Worm (Caenorhabditis elegans): ENCODE measurements around the gene pfn-2.

Gene pfn-2

DNA sequence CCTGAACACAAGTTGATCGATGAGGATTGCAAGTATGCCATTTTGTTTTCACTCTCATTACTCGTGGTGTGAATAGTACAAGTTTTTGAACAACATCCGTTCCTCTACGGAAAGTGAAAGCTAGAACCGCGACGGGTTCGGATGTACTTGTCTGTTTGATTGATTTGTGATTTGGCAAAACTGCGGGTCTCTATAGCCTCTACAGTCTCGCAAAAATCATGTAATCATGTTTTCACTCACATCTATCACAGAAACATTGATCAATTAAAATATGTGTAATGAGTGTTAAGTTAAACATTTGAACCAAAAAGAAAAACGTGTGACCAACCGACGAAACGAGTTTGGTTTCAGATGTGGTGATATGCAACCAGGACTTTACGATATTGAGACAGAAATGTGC is 14.5 kb downstream of the pfn-2 start:
- TF ChIP-seq pha-4 (tag; optimal IDR thresholded peaks at IDR 0.05) (no peak), nhr-43 (tag; optimal IDR thresholded peaks at IDR 0.05; ENCODE audit: poor library complexity, severe bottlenecking) (peak; percentile 36), nhr-25 (tag; optimal IDR thresholded peaks at IDR 0.05) (peak; percentile 90), unc-62 (GFP tag; optimal IDR thresholded peaks at IDR 0.05) (peak; percentile 88), elt-3 (tag; optimal IDR thresholded peaks at IDR 0.05) (peak in 1 of 3 experiments; percentile 62)

DNA sequence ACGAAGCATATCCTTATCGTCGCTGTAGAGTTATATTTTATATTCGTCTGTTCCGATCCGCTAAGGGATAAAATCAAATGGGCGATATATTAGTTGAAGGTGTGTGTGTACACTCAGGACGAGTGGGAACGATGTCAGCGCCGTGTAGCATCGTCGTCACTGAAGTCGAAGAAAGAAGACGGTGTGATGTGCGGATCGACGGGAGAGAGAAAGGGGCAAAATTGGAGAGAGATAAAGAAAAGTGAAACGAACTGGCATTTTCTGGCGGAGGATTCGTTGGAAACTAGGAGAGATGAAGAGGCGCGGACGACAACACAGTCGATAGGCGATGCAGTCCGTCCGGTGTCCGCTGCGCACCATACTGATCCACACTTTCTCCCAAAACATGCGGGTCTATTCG is 15.9 kb downstream of the pfn-2 start, which contains the start of gene C26B9.3:
Gene C26B9.3 (plus strand): TSS at position 343 of the 400 bp plus-strand sequence.
- peak; percentile 18 for TF ChIP-seq hmg-11 (tag; optimal IDR thresholded peaks at IDR 0.05)
- TF ChIP-seq nhr-23 (tag; optimal IDR thresholded peaks at IDR 0.05) = peak; percentile 51
- TF ChIP-seq nhr-43 (tag; optimal IDR thresholded peaks at IDR 0.05; ENCODE audit: poor library complexity, severe bottlenecking) = no peak
- TF ChIP-seq nhr-237 (tag; optimal IDR thresholded peaks at IDR 0.05) = no peak
- no peak for TF ChIP-seq lsy-12 (tag; optimal IDR thresholded peaks at IDR 0.05)
- TF ChIP-seq nhr-25 (tag; optimal IDR thresholded peaks at IDR 0.05) = peak; percentile 40

DNA sequence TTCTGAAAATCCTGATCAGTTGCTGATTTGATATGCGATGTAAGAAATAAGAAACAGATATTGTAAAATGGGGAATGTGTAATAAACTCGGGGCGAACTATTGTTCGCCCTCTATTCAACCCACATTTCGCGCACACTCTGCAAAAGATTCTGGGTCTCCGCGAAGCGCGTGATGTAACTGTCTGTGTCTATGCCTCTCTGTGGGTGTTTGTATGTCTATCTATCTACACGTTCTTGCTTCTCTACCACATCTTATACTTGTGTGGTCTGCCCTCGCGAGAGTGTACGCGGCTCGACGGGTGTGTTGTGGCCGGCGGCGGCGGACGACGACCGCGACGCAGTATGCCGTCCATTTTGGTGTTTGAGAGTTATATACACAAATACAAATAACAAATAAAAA is 17.4 kb downstream of the pfn-2 start:
- peak; percentile 33 for TF ChIP-seq ceh-28 (tag; optimal IDR thresholded peaks at IDR 0.05)
- TF ChIP-seq nfya-1 (tag; optimal IDR thresholded peaks at IDR 0.05; ENCODE audit: insufficient read depth) = peak; percentile 84
- peak; percentile 30 for TF ChIP-seq lsy-12 (tag; optimal IDR thresholded peaks at IDR 0.05)
- peak; percentile 71 for TF ChIP-seq pha-4 (tag; optimal IDR thresholded peaks at IDR 0.05)
- peak; percentile 52 for TF ChIP-seq pqm-1 (tag; optimal IDR thresholded peaks at IDR 0.05)
- peak; percentile 80 for TF ChIP-seq nhr-25 (tag; optimal IDR thresholded peaks at IDR 0.05)
- TF ChIP-seq mdl-1 (tag; optimal IDR thresholded peaks at IDR 0.05) = peak; percentile 6
- TF ChIP-seq tbx-2 (tag; optimal IDR thresholded peaks at IDR 0.05) = peak; percentile 4
- no peak for TF ChIP-seq nhr-77 (tag; optimal IDR thresholded peaks at IDR 0.05)
- no peak for TF ChIP-seq nhr-76 (tag; optimal IDR thresholded peaks at IDR 0.05)
- TF ChIP-seq nhr-23 (tag; optimal IDR thresholded peaks at IDR 0.05) = peak; percentile 75
- peak; percentile 68 for TF ChIP-seq jun-1 (tag; optimal IDR thresholded peaks at IDR 0.05)
- peak; percentile 41 for TF ChIP-seq egl-27 (tag; optimal IDR thresholded peaks at IDR 0.05)
- TF ChIP-seq mml-1 (tag; optimal IDR thresholded peaks at IDR 0.05) = no peak
- TF ChIP-seq elt-2 (tag; optimal IDR thresholded peaks at IDR 0.05) = peak; percentile 59
- TF ChIP-seq elt-1 (tag; optimal IDR thresholded peaks at IDR 0.05) = no peak
- TF ChIP-seq nhr-12 (tag; optimal IDR thresholded peaks at IDR 0.05) = no peak
- peak; percentile 29 for TF ChIP-seq lin-15B (tag; optimal IDR thresholded peaks at IDR 0.05)
- peak; percentile 56 for TF ChIP-seq hmg-11 (tag; optimal IDR thresholded peaks at IDR 0.05)
- peak; percentile 74 for TF ChIP-seq nhr-43 (tag; optimal IDR thresholded peaks at IDR 0.05; ENCODE audit: poor library complexity, severe bottlenecking)
- TF ChIP-seq snpc-4 (tag; optimal IDR thresholded peaks at IDR 0.05) = peak; percentile 59
- TF ChIP-seq lin-39 (tag; optimal IDR thresholded peaks at IDR 0.05) = peak; percentile 71
- no peak for TF ChIP-seq nhr-28 (tag; optimal IDR thresholded peaks at IDR 0.05)
- TF ChIP-seq ztf-11 (tag; optimal IDR thresholded peaks at IDR 0.05) = no peak

DNA sequence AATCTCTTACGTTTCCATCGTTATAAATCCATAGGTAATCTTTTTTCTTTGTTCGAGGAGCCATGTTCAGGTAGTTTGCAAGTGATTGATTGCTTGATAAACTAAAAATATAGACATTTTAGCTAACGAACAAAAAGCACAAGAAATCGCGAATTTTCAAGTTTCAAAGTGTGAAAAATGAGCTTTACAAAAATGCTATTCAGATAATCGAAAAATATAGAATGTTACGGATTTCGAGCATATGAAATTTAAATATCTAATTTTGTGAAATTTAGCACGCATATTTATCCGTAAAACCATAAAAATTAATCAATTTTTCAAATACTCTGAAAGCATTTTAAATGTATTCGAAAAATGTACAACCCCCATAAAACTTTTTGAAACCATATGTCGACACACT is 18.5 kb downstream of the pfn-2 start, which contains the start of gene C26B9.6:
Gene C26B9.6 (minus strand): TSS at position 101 of the 400 bp plus-strand sequence.
- TF ChIP-seq zag-1 (tag; optimal IDR thresholded peaks at IDR 0.05) (no peak), elt-1 (tag; optimal IDR thresholded peaks at IDR 0.05) (no peak), nhr-43 (tag; optimal IDR thresholded peaks at IDR 0.05; ENCODE audit: poor library complexity, severe bottlenecking) (no peak), ztf-11 (tag; optimal IDR thresholded peaks at IDR 0.05) (no peak), nhr-237 (tag; optimal IDR thresholded peaks at IDR 0.05) (no peak), ceh-28 (tag; optimal IDR thresholded peaks at IDR 0.05) (no peak), lin-39 (tag; optimal IDR thresholded peaks at IDR 0.05) (no peak)

DNA sequence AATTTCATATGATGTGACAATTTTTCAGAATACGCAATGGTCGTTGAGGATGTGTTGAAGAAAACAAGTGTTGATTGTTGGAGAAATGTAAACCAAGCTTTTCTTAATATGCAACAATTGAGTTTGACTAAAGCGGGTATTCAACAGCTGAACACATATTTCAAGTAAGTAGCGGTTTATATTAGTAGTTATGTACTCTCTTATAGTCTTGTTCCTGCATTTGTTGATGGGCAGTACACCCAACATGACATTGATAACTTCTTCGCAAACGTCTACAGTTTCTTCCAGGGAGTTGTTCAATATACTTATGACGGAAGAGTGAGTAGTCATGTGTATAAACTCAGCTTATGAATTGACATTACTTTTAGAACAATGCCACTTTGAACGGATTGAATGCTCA is 23.1 kb downstream of the pfn-2 start:
- TF ChIP-seq egl-27 (tag; optimal IDR thresholded peaks at IDR 0.05) = no peak
- no peak for TF ChIP-seq R02D3.7 (tag; optimal IDR thresholded peaks at IDR 0.05)
- no peak for TF ChIP-seq zag-1 (tag; optimal IDR thresholded peaks at IDR 0.05)
- TF ChIP-seq ceh-16 (tag; optimal IDR thresholded peaks at IDR 0.05) = no peak
- TF ChIP-seq pha-4 (tag; optimal IDR thresholded peaks at IDR 0.05) = no peak
- TF ChIP-seq fos-1 (tag; optimal IDR thresholded peaks at IDR 0.05) = no peak
- TF ChIP-seq jun-1 (tag; optimal IDR thresholded peaks at IDR 0.05) = no peak
- no peak for TF ChIP-seq nhr-43 (tag; optimal IDR thresholded peaks at IDR 0.05; ENCODE audit: poor library complexity, severe bottlenecking)
- TF ChIP-seq unc-39 (tag; optimal IDR thresholded peaks at IDR 0.05) = no peak
- no peak for TF ChIP-seq nhr-23 (tag; optimal IDR thresholded peaks at IDR 0.05)
- TF ChIP-seq eor-1 (tag; optimal IDR thresholded peaks at IDR 0.05) = no peak
- no peak for TF ChIP-seq nhr-11 (tag; optimal IDR thresholded peaks at IDR 0.05)
- no peak for TF ChIP-seq aly-2 (tag; optimal IDR thresholded peaks at IDR 0.05)
- TF ChIP-seq unc-62 (GFP tag; optimal IDR thresholded peaks at IDR 0.05) = no peak
- no peak for TF ChIP-seq fkh-2 (tag; optimal IDR thresholded peaks at IDR 0.05)
- TF ChIP-seq elt-2 (tag; optimal IDR thresholded peaks at IDR 0.05) = no peak
- no peak for TF ChIP-seq ama-1 (optimal IDR thresholded peaks at IDR 0.05)
- TF ChIP-seq ceh-28 (tag; optimal IDR thresholded peaks at IDR 0.05) = no peak
- TF ChIP-seq ceh-9 (tag; optimal IDR thresholded peaks at IDR 0.05) = no peak

Data from whole organism, L3 larva.